Fruit fly (Drosophila melanogaster): ENCODE results near the gene CG32988.

The CG32988 gene

DNA sequence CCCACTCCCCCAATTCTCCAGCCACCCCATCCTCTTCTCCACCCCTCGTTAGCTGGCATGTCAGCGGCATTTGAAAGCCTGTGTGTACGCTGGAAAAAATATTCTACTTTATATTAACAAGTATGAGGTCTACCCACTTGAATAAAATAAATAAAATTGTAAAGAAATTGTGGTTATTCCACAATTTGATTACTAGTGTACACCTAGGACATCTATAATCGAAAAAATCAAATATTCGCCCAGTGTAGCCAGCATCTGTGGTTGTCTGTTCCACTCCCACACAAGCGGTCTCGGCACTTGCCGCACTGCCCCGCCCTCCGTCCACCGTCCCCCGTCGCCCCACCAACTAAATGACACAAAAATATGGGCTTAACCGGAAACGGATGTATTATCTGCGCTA, 3.9 kb upstream of the CG32988 start (continued):
- TF ChIP-seq Hsf (GFP tag; optimal IDR thresholded peaks at IDR 0.05) (peak; percentile 28), CG18011 (GFP tag; optimal IDR thresholded peaks at IDR 0.05) (no peak), lbe (GFP tag; optimal IDR thresholded peaks at IDR 0.05) (no peak), org-1 (GFP tag; optimal IDR thresholded peaks at IDR 0.05) (peak; percentile 47), CG14667 (GFP tag; IDR thresholded peaks at IDR 0.05) (peak; percentile 84), Neu2 (GFP tag; optimal IDR thresholded peaks at IDR 0.05; ENCODE audit: borderline replicate concordance) (no peak), esg (GFP tag; conservative IDR thresholded peaks at IDR 0.05) (peak; percentile 68), ase (GFP tag; IDR thresholded peaks at IDR 0.05) (0 out of 3 replicates have a peak, but pooled peaks have one; percentile 62), oc (tag; optimal IDR thresholded peaks at IDR 0.05) (peak; percentile 48), CG34422 (GFP tag; IDR thresholded peaks at IDR 0.05) (peak; percentile 67; the same call in 2 of the 3 replicates), otp (GFP tag; IDR thresholded peaks at IDR 0.05) (0 out of 3 replicates have a peak, but pooled peaks have one; percentile 52), CG10565 (GFP tag; optimal IDR thresholded peaks at IDR 0.05) (no peak), pho (GFP tag; optimal IDR thresholded peaks at IDR 0.05) (no peak), seq (GFP tag; IDR thresholded peaks at IDR 0.05) (no peak), her (GFP tag; optimal IDR thresholded peaks at IDR 0.05) (no peak), CG14710 (tag; optimal IDR thresholded peaks at IDR 0.05) (peak; percentile 79), inv (GFP tag; IDR thresholded peaks at IDR 0.05; ENCODE audit: partially characterized antibody) (no peak), CG15479 (GFP tag; optimal IDR thresholded peaks at IDR 0.05) (no peak), zfh2 (GFP tag; optimal IDR thresholded peaks at IDR 0.05) (no peak), ash1 (GFP tag; optimal IDR thresholded peaks at IDR 0.05) (no peak), Ptx1 (GFP tag; IDR thresholded peaks at IDR 0.05) (peak; percentile 77), crol (GFP tag; IDR thresholded peaks at IDR 0.05) (peak; percentile 73), h (optimal IDR thresholded peaks at IDR 0.05) (no peak), rib (GFP tag; IDR thresholded peaks at IDR 0.05) (no peak), CG15696 (tag; optimal IDR thresholded peaks at IDR 0.05) (peak; percentile 56), Gug (GFP tag; IDR thresholded peaks at IDR 0.05) (peak; percentile 64; the same call in 3 of the 4 replicates), CG14050 (GFP tag; IDR thresholded peaks at IDR 0.05) (0 out of 3 replicates have a peak, but pooled peaks have one; percentile 25), Sry-δ (GFP tag; optimal IDR thresholded peaks at IDR 0.05) (no peak), fu2 (GFP tag; optimal IDR thresholded peaks at IDR 0.05) (no peak), knrl (GFP tag; IDR thresholded peaks at IDR 0.05; ENCODE audit: partially characterized antibody) (no peak), CG4707 (GFP tag; optimal IDR thresholded peaks at IDR 0.05) (no peak), CG2129 (GFP tag; IDR thresholded peaks at IDR 0.05; ENCODE audit: partially characterized antibody) (no peak), bbx (GFP tag; IDR thresholded peaks at IDR 0.05; ENCODE audit: partially characterized antibody) (no peak), Ssrp (tag; optimal IDR thresholded peaks at IDR 0.05) (peak; percentile 73), CG1647 (GFP tag; optimal IDR thresholded peaks at IDR 0.05) (peak; percentile 46), CG12219 (GFP tag; optimal IDR thresholded peaks at IDR 0.05) (peak; percentile 54), CG14014 (GFP tag; IDR thresholded peaks at IDR 0.05) (peak; percentile 65), lola (GFP tag; optimal IDR thresholded peaks at IDR 0.05) (peak in 1 of 3 experiments; percentile 78), CG10431 (GFP tag; optimal IDR thresholded peaks at IDR 0.05) (no peak), CG12236 (GFP tag; optimal IDR thresholded peaks at IDR 0.05) (no peak), emc (GFP tag; optimal IDR thresholded peaks at IDR 0.05) (no peak), mld (GFP tag; IDR thresholded peaks at IDR 0.05; ENCODE audit: partially characterized antibody) (no peak), ttk (GFP tag; IDR thresholded peaks at IDR 0.05) (peak; percentile 74), scrt (GFP tag; optimal IDR thresholded peaks at IDR 0.05) (peak; percentile 44), dmrt99B (tag; optimal IDR thresholded peaks at IDR 0.05) (peak; percentile 78), sr (GFP tag; IDR thresholded peaks at IDR 0.05) (0 out of 3 replicates have a peak, but pooled peaks have one; percentile 13), CG13287 (GFP tag; IDR thresholded peaks at IDR 0.05; ENCODE audit: partially characterized antibody) (no peak), cas (GFP tag; IDR thresholded peaks at IDR 0.05) (no peak), lab (GFP tag; optimal IDR thresholded peaks at IDR 0.05) (peak; percentile 77), HLH54F (GFP tag; optimal IDR thresholded peaks at IDR 0.05) (no peak), CG12769 (tag; optimal IDR thresholded peaks at IDR 0.05) (no peak)
